Worm (Caenorhabditis elegans) whole organism, L4 larva: ENCODE measurements around the gene F53F8.4.

Experiments used
- R02D3.7 ChIP-seq: fragments of 150-350 bp; sonication (generic microtip); optimal IDR thresholded peaks from 3 replicates; lab custom pipeline; 2014; ENCODE audit warnings: missing biosample characterization, missing genetic modification characterization
- egl-27 ChIP-seq: sonication (generic microtip); optimal IDR thresholded peaks from 3 replicates; lab custom pipeline; 2017; ENCODE audit warnings: missing biosample characterization, missing genetic modification reagents, missing genetic modification characterization
- hmg-1.1 ChIP-seq: fragments of 200-800 bp; sonication (Bioruptor generic); IDR thresholded peaks from 2 replicates; pipeline ENCODE4 v1.3.6; 2022; ENCODE audit warnings: missing genetic modification reagents, missing genetic modification characterization, missing compliant biosample characterization
- lin-38 ChIP-seq: fragments of 200-800 bp; sonication (Bioruptor generic); IDR thresholded peaks from 2 replicates; pipeline ENCODE4 v1.3.6; 2022; ENCODE audit warnings: missing genetic modification reagents, missing genetic modification characterization, missing compliant biosample characterization
- nhr-28 ChIP-seq: fragments of 150-350 bp; optimal IDR thresholded peaks from 2 replicates; lab custom pipeline; 2014; ENCODE audit warnings: missing biosample characterization, missing genetic modification characterization
- snpc-4 ChIP-seq: fragments of 150-350 bp; optimal IDR thresholded peaks from 2 replicates; lab custom pipeline; 2014; ENCODE audit warnings: missing biosample characterization, missing genetic modification characterization
- unc-62 ChIP-seq, 3 experiments: fragments of 150-350 bp in 1 of 3; sonication (generic microtip); optimal IDR thresholded peaks in 2 of 3; peaks in 1 of 3; 1 replicate in 1 of 3; 2 replicates in 2 of 3; lab custom pipeline; 2014 to 2017; ENCODE audit warnings: missing biosample characterization in 3 of 3, missing genetic modification characterization in 3 of 3, missing genetic modification reagents in 3 of 3, missing genotype in 1 of 3
- vab-7 ChIP-seq: fragments of 200-800 bp; sonication (Bioruptor generic); IDR thresholded peaks from 2 replicates; pipeline ENCODE4 v1.3.6; 2022; ENCODE audit warnings: missing genetic modification reagents, missing genetic modification characterization, missing compliant biosample characterization
- zag-1 ChIP-seq: fragments of 150-350 bp; optimal IDR thresholded peaks from 2 replicates; lab custom pipeline; 2014; ENCODE audit warnings: missing biosample characterization, missing genetic modification characterization

DNA sequence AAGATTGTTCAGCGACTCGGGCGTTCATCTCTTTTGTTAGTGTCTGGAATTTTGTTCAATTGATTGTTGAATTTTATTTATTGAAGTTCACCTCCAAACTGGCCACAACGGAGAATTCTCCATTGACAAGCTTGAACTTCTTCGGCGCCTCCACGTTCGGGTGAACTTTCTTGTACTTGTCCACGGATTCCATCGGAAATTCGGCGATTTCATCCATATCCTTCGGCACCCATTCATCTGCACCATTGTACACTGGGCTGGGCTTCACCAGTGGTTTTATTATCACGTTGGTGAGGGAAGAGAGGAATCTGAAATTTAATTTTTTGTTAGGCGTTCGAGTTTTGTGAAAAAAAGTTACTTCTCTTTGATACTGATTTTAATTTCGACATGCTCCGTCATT, 36.0 kb upstream of the F53F8.4 start:
- TF ChIP-seq egl-27 (tag; lab: Kevin White, UChicago) (no peak), zag-1 (no peak), snpc-4 (tag; lab: Kevin White, UChicago) (no peak), vab-7 (no peak), unc-62 (GFP tag; optimal IDR thresholded peaks at IDR 0.05 in 1 of 2; lab: Kevin White, UChicago) (no peak), unc-62 (tag; optimal IDR thresholded peaks at IDR 0.05; lab: Kevin White, UChicago) (no peak), R02D3.7 (tag; lab: Kevin White, UChicago) (no peak), nhr-28 (no peak), lin-38 (no peak), hmg-1.1 (GFP tag; lab: Robert Waterston, UW) (no peak)
